1 fruit fly cellular context compared by ENCODE assay signal in the genomic region with DNA sequence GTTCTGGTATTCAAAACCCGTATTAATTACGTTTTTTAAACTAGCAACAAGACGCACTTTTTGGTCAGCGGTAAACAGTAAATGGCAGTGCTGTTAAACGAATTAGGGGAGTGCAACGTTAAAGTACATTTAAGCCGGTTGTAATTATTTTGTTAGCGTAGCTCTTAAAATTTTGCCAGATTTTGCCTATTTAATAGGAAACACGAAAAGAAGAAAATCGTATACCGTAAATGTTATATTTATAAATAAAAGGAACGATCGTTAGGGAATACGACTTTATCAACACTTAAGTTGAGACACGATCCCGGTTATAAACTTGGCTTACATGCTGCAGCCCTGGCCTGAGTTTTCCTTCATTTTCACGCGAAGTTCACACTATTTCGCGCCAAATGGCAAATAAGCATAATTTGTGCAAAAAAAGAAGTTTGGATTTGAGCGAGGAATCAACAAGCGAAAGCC.
TF ChIP-seq lines count a peak whose summit lies in the region.

Gene Setx (minus strand): TSS at position 51 of the 459 bp plus-strand sequence.
Gene mus301 (plus strand): TSS at position 361 of the 459 bp plus-strand sequence.

TF ChIP-seq in whole organism, embryonic, 481 proteins besides CTCF, POLR2A, EP300 and RAD21 (continued from another document and continues in another):
- TF ChIP-seq CG11398 (GFP tag; optimal IDR thresholded peaks at IDR 0.05; lab: Kevin White, UChicago) (peak; percentile 27), D19B (GFP tag; optimal IDR thresholded peaks at IDR 0.05; lab: Kevin White, UChicago) (no peak), sisA (GFP tag; IDR thresholded peaks at IDR 0.05; lab: Robert Waterston, UW) (peak; percentile 78), az2 (GFP tag; optimal IDR thresholded peaks at IDR 0.05; lab: Kevin White, UChicago) (peak; percentile 77), Opbp (GFP tag; IDR thresholded peaks at IDR 0.05; lab: Robert Waterston, UW; ENCODE audit: partially characterized antibody) (peak; percentile 45; the same call in 1 of the 3 replicates), CG10979 (tag; optimal IDR thresholded peaks at IDR 0.05; lab: Kevin White, UChicago) (peak; percentile 69), CG8924 (tag; optimal IDR thresholded peaks at IDR 0.05; lab: Kevin White, UChicago) (no peak), dmrt11E (tag; optimal IDR thresholded peaks at IDR 0.05; lab: Kevin White, UChicago) (peak; percentile 63), Vsx1 (GFP tag; optimal IDR thresholded peaks at IDR 0.05; lab: Kevin White, UChicago) (no peak), Xbp1 (GFP tag; optimal IDR thresholded peaks at IDR 0.05; lab: Kevin White, UChicago) (peak; percentile 90), vvl (GFP tag; IDR thresholded peaks at IDR 0.05; lab: Robert Waterston, UW) (peak; percentile 81), zf30C (GFP tag; optimal IDR thresholded peaks at IDR 0.05; lab: Kevin White, UChicago) (no peak), CG4854 (GFP tag; optimal IDR thresholded peaks at IDR 0.05; lab: Kevin White, UChicago) (peak; percentile 76), ttk (GFP tag; IDR thresholded peaks at IDR 0.05; lab: Robert Waterston, UW) (peak; percentile 54; the same call in 1 of the 2 replicates), CHES-1-like (GFP tag; optimal IDR thresholded peaks at IDR 0.05; lab: Kevin White, UChicago) (peak; percentile 85), MTF-1 (GFP tag; optimal IDR thresholded peaks at IDR 0.05; lab: Kevin White, UChicago; ENCODE audit: borderline replicate concordance) (no peak), CG4360 (GFP tag; IDR thresholded peaks at IDR 0.05; lab: Robert Waterston, UW) (no peak), Blimp-1 (GFP tag; optimal IDR thresholded peaks at IDR 0.05; lab: Kevin White, UChicago) (no peak), Ada2b (GFP tag; IDR thresholded peaks at IDR 0.05; lab: Robert Waterston, UW) (peak; percentile 58), CG12659 (GFP tag; optimal IDR thresholded peaks at IDR 0.05; lab: Kevin White, UChicago) (peak; percentile 94), MESR4 (GFP tag; optimal IDR thresholded peaks at IDR 0.05; lab: Kevin White, UChicago) (no peak), TFAM (GFP tag; optimal IDR thresholded peaks at IDR 0.05; lab: Kevin White, UChicago) (no peak), Chrac-16 (GFP tag; optimal IDR thresholded peaks at IDR 0.05; lab: Kevin White, UChicago) (peak; percentile 84), gt (GFP tag; IDR thresholded peaks at IDR 0.05; lab: Robert Waterston, UW) (no peak), CG13894 (tag; optimal IDR thresholded peaks at IDR 0.05; lab: Kevin White, UChicago) (no peak), Optix (GFP tag; IDR thresholded peaks at IDR 0.05; lab: Robert Waterston, UW) (0 out of 3 replicates have a peak, but pooled peaks have one; percentile 24), Tbp (GFP tag; optimal IDR thresholded peaks at IDR 0.05; lab: Kevin White, UChicago) (no peak), CG10654 (GFP tag; optimal IDR thresholded peaks at IDR 0.05; lab: Kevin White, UChicago) (peak; percentile 80), CG6272 (GFP tag; IDR thresholded peaks at IDR 0.05; lab: Robert Waterston, UW) (peak; percentile 73), CG2712 (tag; optimal IDR thresholded peaks at IDR 0.05; lab: Kevin White, UChicago) (peak; percentile 82), CG13775 (GFP tag; optimal IDR thresholded peaks at IDR 0.05; lab: Kevin White, UChicago) (peak; percentile 84), tin (GFP tag; optimal IDR thresholded peaks at IDR 0.05; lab: Kevin White, UChicago) (peak; percentile 85), Atf6 (GFP tag; IDR thresholded peaks at IDR 0.05; lab: Robert Waterston, UW) (peak; percentile 68), E2f1 (GFP tag; IDR thresholded peaks at IDR 0.05; lab: Robert Waterston, UW) (peak; percentile 79), CG11723 (GFP tag; optimal IDR thresholded peaks at IDR 0.05; lab: Kevin White, UChicago) (peak; percentile 64), repo (GFP tag; optimal IDR thresholded peaks at IDR 0.05; lab: Kevin White, UChicago) (peak; percentile 58), CG13296 (GFP tag; optimal IDR thresholded peaks at IDR 0.05; lab: Kevin White, UChicago) (peak; percentile 60), Hr51 (GFP tag; optimal IDR thresholded peaks at IDR 0.05; lab: Kevin White, UChicago) (peak in 1 of 2 experiments; percentile 87), pan (optimal IDR thresholded peaks at IDR 0.05; lab: Kevin White, UChicago) (no peak), pan (GFP tag; optimal IDR thresholded peaks at IDR 0.05 in 1 of 2, IDR thresholded peaks at IDR 0.05 in 1 of 2) (peak in 1 of 2 experiments; percentile 61), en (GFP tag; optimal IDR thresholded peaks at IDR 0.05; lab: Kevin White, UChicago) (no peak), CG11456 (GFP tag; IDR thresholded peaks at IDR 0.05; lab: Robert Waterston, UW) (peak; percentile 87), CG43689 (GFP tag; IDR thresholded peaks at IDR 0.05; lab: Robert Waterston, UW) (no peak), her (GFP tag; optimal IDR thresholded peaks at IDR 0.05; lab: Kevin White, UChicago) (peak; percentile 36), CG10267 (tag; optimal IDR thresholded peaks at IDR 0.05; lab: Kevin White, UChicago) (peak; percentile 98), CG32772 (GFP tag; IDR thresholded peaks at IDR 0.05; lab: Robert Waterston, UW) (peak; percentile 66), Doc3 (GFP tag; IDR thresholded peaks at IDR 0.05; lab: Robert Waterston, UW; ENCODE audit: partially characterized antibody) (no peak), CG8944 (GFP tag; optimal IDR thresholded peaks at IDR 0.05; lab: Kevin White, UChicago) (peak; percentile 82), BtbVII (GFP tag; optimal IDR thresholded peaks at IDR 0.05; lab: Kevin White, UChicago) (no peak), z (GFP tag; IDR thresholded peaks at IDR 0.05; lab: Robert Waterston, UW) (no peak), Dp (GFP tag; optimal IDR thresholded peaks at IDR 0.05; lab: Kevin White, UChicago) (peak; percentile 85), sim (GFP tag; IDR thresholded peaks at IDR 0.05; lab: Robert Waterston, UW) (no peak), abd-A (tag; optimal IDR thresholded peaks at IDR 0.05; lab: Kevin White, UChicago) (no peak), CG10543 (GFP tag; optimal IDR thresholded peaks at IDR 0.05; lab: Kevin White, UChicago) (peak; percentile 75), chn (GFP tag; optimal IDR thresholded peaks at IDR 0.05; lab: Kevin White, UChicago) (peak; percentile 90), cas (GFP tag; IDR thresholded peaks at IDR 0.05; lab: Robert Waterston, UW) (peak; percentile 51; the same call in 1 of the 2 replicates), Hsf (GFP tag; optimal IDR thresholded peaks at IDR 0.05; lab: Kevin White, UChicago) (peak; percentile 89), knrl (GFP tag; IDR thresholded peaks at IDR 0.05; lab: Robert Waterston, UW; ENCODE audit: partially characterized antibody) (peak; percentile 50; the same call in 2 of the 3 replicates), fru (optimal IDR thresholded peaks at IDR 0.05; lab: Kevin White, UChicago) (no peak), CG11504 (tag; optimal IDR thresholded peaks at IDR 0.05; lab: Kevin White, UChicago) (no peak), sug (tag; optimal IDR thresholded peaks at IDR 0.05; lab: Kevin White, UChicago) (peak; percentile 82), slou (GFP tag; optimal IDR thresholded peaks at IDR 0.05; lab: Kevin White, UChicago) (peak; percentile 78), CG12942 (GFP tag; optimal IDR thresholded peaks at IDR 0.05; lab: Kevin White, UChicago) (peak; percentile 88), B-H2 (GFP tag; optimal IDR thresholded peaks at IDR 0.05; lab: Kevin White, UChicago) (peak; percentile 75), psq (GFP tag; optimal IDR thresholded peaks at IDR 0.05; lab: Kevin White, UChicago) (peak; percentile 42), dati (GFP tag; IDR thresholded peaks at IDR 0.05; lab: Robert Waterston, UW) (no peak), dpn (GFP tag; optimal IDR thresholded peaks at IDR 0.05; lab: Kevin White, UChicago) (peak; percentile 83 to 90), stwl (tag; optimal IDR thresholded peaks at IDR 0.05; lab: Kevin White, UChicago) (peak; percentile 78), tgo (GFP tag; IDR thresholded peaks at IDR 0.05; lab: Robert Waterston, UW) (peak; percentile 67), cad (GFP tag; optimal IDR thresholded peaks at IDR 0.05; lab: Kevin White, UChicago) (no peak), kah (GFP tag; optimal IDR thresholded peaks at IDR 0.05; lab: Kevin White, UChicago) (peak; percentile 4), CG6689 (GFP tag; IDR thresholded peaks at IDR 0.05; lab: Robert Waterston, UW) (peak; percentile 58; the same call in 1 of the 2 replicates), CG7357 (GFP tag; IDR thresholded peaks at IDR 0.05; lab: Robert Waterston, UW) (peak; percentile 64; the same call in 1 of the 3 replicates), CG12299 (tag; optimal IDR thresholded peaks at IDR 0.05; lab: Kevin White, UChicago) (peak; percentile 36), CG13424 (tag; optimal IDR thresholded peaks at IDR 0.05; lab: Kevin White, UChicago) (peak; percentile 79), trh (GFP tag; optimal IDR thresholded peaks at IDR 0.05; lab: Kevin White, UChicago) (peak; percentile 69), CG12155 (GFP tag; optimal IDR thresholded peaks at IDR 0.05; lab: Kevin White, UChicago) (peak; percentile 86), schlank (tag; optimal IDR thresholded peaks at IDR 0.05; lab: Kevin White, UChicago) (peak; percentile 23), Med (GFP tag; lab: Kevin White, UChicago) (peak; percentile 97), D19A (tag; optimal IDR thresholded peaks at IDR 0.05; lab: Kevin White, UChicago) (no peak), CG1792 (GFP tag; optimal IDR thresholded peaks at IDR 0.05; lab: Kevin White, UChicago) (peak; percentile 66), pita (GFP tag; optimal IDR thresholded peaks at IDR 0.05; lab: Kevin White, UChicago) (peak; percentile 84), CG5245 (GFP tag; optimal IDR thresholded peaks at IDR 0.05; lab: Kevin White, UChicago) (peak; percentile 67), Fer1 (GFP tag; optimal IDR thresholded peaks at IDR 0.05; lab: Kevin White, UChicago) (no peak), CoRest (tag; optimal IDR thresholded peaks at IDR 0.05; lab: Kevin White, UChicago) (peak; percentile 89), lab (GFP tag; optimal IDR thresholded peaks at IDR 0.05; lab: Kevin White, UChicago) (no peak), CG18011 (GFP tag; optimal IDR thresholded peaks at IDR 0.05; lab: Kevin White, UChicago) (peak; percentile 76), Ssrp (tag; optimal IDR thresholded peaks at IDR 0.05; lab: Kevin White, UChicago) (peak; percentile 72), ATbp (GFP tag; optimal IDR thresholded peaks at IDR 0.05; lab: Kevin White, UChicago) (peak; percentile 30), ems (GFP tag; optimal IDR thresholded peaks at IDR 0.05; lab: Kevin White, UChicago) (peak; percentile 87), CG12104 (GFP tag; optimal IDR thresholded peaks at IDR 0.05; lab: Kevin White, UChicago) (peak; percentile 66), CG12071 (GFP tag; optimal IDR thresholded peaks at IDR 0.05; lab: Kevin White, UChicago) (no peak), vnd (GFP tag; IDR thresholded peaks at IDR 0.05; lab: Robert Waterston, UW; ENCODE audit: partially characterized antibody) (no peak), CG4404 (GFP tag; IDR thresholded peaks at IDR 0.05; lab: Robert Waterston, UW) (peak; percentile 75), lbe (GFP tag; optimal IDR thresholded peaks at IDR 0.05; lab: Kevin White, UChicago) (peak; percentile 84), CG4707 (GFP tag; optimal IDR thresholded peaks at IDR 0.05; lab: Kevin White, UChicago) (no peak), esg (GFP tag; conservative IDR thresholded peaks at IDR 0.05; lab: Robert Waterston, UW) (peak; percentile 59), br (optimal IDR thresholded peaks at IDR 0.05; lab: Kevin White, UChicago) (no peak), Oli (tag; optimal IDR thresholded peaks at IDR 0.05; lab: Kevin White, UChicago) (peak; percentile 55), CG1832 (GFP tag; optimal IDR thresholded peaks at IDR 0.05; lab: Kevin White, UChicago) (no peak), insv (GFP tag; optimal IDR thresholded peaks at IDR 0.05; lab: Kevin White, UChicago) (peak in 1 of 2 experiments; percentile 51), CG34376 (GFP tag; optimal IDR thresholded peaks at IDR 0.05; lab: Kevin White, UChicago) (peak; percentile 41), Ets97D (GFP tag; optimal IDR thresholded peaks at IDR 0.05; lab: Kevin White, UChicago) (peak; percentile 93), bbx (GFP tag; IDR thresholded peaks at IDR 0.05; lab: Robert Waterston, UW; ENCODE audit: partially characterized antibody) (no peak), Spps (tag; optimal IDR thresholded peaks at IDR 0.05; lab: Kevin White, UChicago) (peak; percentile 40), CG1529 (GFP tag; optimal IDR thresholded peaks at IDR 0.05; lab: Kevin White, UChicago) (peak; percentile 21), seq (GFP tag; IDR thresholded peaks at IDR 0.05; lab: Robert Waterston, UW) (no peak), CG17802 (tag; optimal IDR thresholded peaks at IDR 0.05; lab: Kevin White, UChicago) (peak; percentile 35), CG15011 (GFP tag; optimal IDR thresholded peaks at IDR 0.05; lab: Kevin White, UChicago) (no peak), ara (GFP tag; IDR thresholded peaks at IDR 0.05; lab: Robert Waterston, UW) (peak; percentile 59; the same call in 1 of the 2 replicates), hth (optimal IDR thresholded peaks at IDR 0.05; lab: Kevin White, UChicago) (no peak), CG6683 (GFP tag; optimal IDR thresholded peaks at IDR 0.05; lab: Kevin White, UChicago) (no peak), CG1602 (GFP tag; optimal IDR thresholded peaks at IDR 0.05; lab: Kevin White, UChicago) (peak; percentile 85), CG6654 (GFP tag; optimal IDR thresholded peaks at IDR 0.05; lab: Kevin White, UChicago) (no peak), ranshi (GFP tag; IDR thresholded peaks at IDR 0.05; lab: Robert Waterston, UW) (peak; percentile 68; the same call in 1 of the 2 replicates), tx (GFP tag; optimal IDR thresholded peaks at IDR 0.05; lab: Kevin White, UChicago) (peak; percentile 76), Awh (GFP tag; IDR thresholded peaks at IDR 0.05; lab: Robert Waterston, UW) (no peak), CkIIα-i1 (GFP tag; IDR thresholded peaks at IDR 0.05; lab: Robert Waterston, UW) (no peak), H15 (GFP tag; IDR thresholded peaks at IDR 0.05; lab: Robert Waterston, UW) (peak; percentile 65; the same call in 1 of the 3 replicates), H2.0 (GFP tag; IDR thresholded peaks at IDR 0.05; lab: Robert Waterston, UW) (peak; percentile 62), Dll (GFP tag; IDR thresholded peaks at IDR 0.05; lab: Robert Waterston, UW; ENCODE audit: partially characterized antibody) (0 out of 4 replicates have a peak, but pooled peaks have one; percentile 37), trem (tag; optimal IDR thresholded peaks at IDR 0.05; lab: Kevin White, UChicago) (peak; percentile 86), corto (GFP tag; optimal IDR thresholded peaks at IDR 0.05; lab: Kevin White, UChicago) (peak; percentile 11), phol (tag; optimal IDR thresholded peaks at IDR 0.05; lab: Kevin White, UChicago) (peak; percentile 88)
